Fruit fly (Drosophila melanogaster) whole organism: ENCODE data around the gene CG13045.
A peak's percentile ranks its signal among the peaks of the same experiment; 100 is the strongest.

Experiments
- CG8478 ChIP-seq: fragments of >200 bp; optimal IDR thresholded peaks from 2 replicates; lab custom pipeline; 2018; ENCODE audit warnings: inconsistent platforms
- Dll ChIP-seq: fragments of >200 bp; optimal IDR thresholded peaks from 2 replicates; lab custom pipeline; 2017
- EcR ChIP-seq, 2 experiments: fragments of >200 bp; optimal IDR thresholded peaks; 2 replicates each; lab custom pipeline; 2017; ENCODE audit warnings: missing biosample characterization in 2 of 2, missing genetic modification characterization in 2 of 2, missing genetic modification reagents in 2 of 2
- pan ChIP-seq: fragments of >200 bp; optimal IDR thresholded peaks from 2 replicates; lab custom pipeline; 2017
- psq ChIP-seq: fragments of >200 bp; optimal IDR thresholded peaks from 2 replicates; lab custom pipeline; 2017
- usp ChIP-seq: fragments of >200 bp; optimal IDR thresholded peaks from 2 replicates; lab custom pipeline; 2017; ENCODE audit warnings: missing biosample characterization, missing genetic modification characterization, mixed read lengths

The CG13045 gene

dm6 chr3L:16275391-16276017 is 15.2 kb downstream of the CG13045 start:
- no peak for TF ChIP-seq CG8478
- TF ChIP-seq EcR (GFP tag; optimal IDR thresholded peaks at IDR 0.05; lab: Kevin White, UChicago): peak in 1 of 2 experiments; percentile 71

dm6 chr3L:16272338-16272959 is 18.3 kb downstream of the CG13045 start, which contains the start of gene CG13066:
CG13066 (plus strand) TSS chr3L:16272909.
- no peak for TF ChIP-seq CG8478

dm6 chr3L:16270802-16271332 is 19.9 kb downstream of the CG13045 start, which contains the start of the genes CG34248 and CG13067:
CG34248 (minus strand) TSS chr3L:16270902.
CG13067 (plus strand) TSS chr3L:16271282.
- TF ChIP-seq Dll (lab: Kevin White, UChicago) (no peak), usp (GFP tag; lab: Kevin White, UChicago) (no peak), EcR (GFP tag; optimal IDR thresholded peaks at IDR 0.05; lab: Kevin White, UChicago) (no peak), psq (lab: Kevin White, UChicago) (no peak), CG8478 (no peak), pan (lab: Kevin White, UChicago) (no peak)

- no peak for TF ChIP-seq usp (GFP tag; lab: Kevin White, UChicago)
- no peak for TF ChIP-seq Dll (lab: Kevin White, UChicago)
- TF ChIP-seq CG8478: no peak
- no peak for TF ChIP-seq pan (lab: Kevin White, UChicago)
- TF ChIP-seq psq (lab: Kevin White, UChicago): no peak
- TF ChIP-seq EcR (GFP tag; optimal IDR thresholded peaks at IDR 0.05; lab: Kevin White, UChicago): no peak
Measured at dm6 chr3L:16269092-16269491, 21.7 kb downstream of the CG13045 start, which contains the start of gene CG13068. CG13068 (plus strand) TSS chr3L:16269392.

- TF ChIP-seq psq (lab: Kevin White, UChicago): no peak
- TF ChIP-seq EcR (GFP tag; optimal IDR thresholded peaks at IDR 0.05; lab: Kevin White, UChicago): no peak
- no peak for TF ChIP-seq usp (GFP tag; lab: Kevin White, UChicago)
- TF ChIP-seq Dll (lab: Kevin White, UChicago): no peak
- no peak for TF ChIP-seq CG8478
- no peak for TF ChIP-seq pan (lab: Kevin White, UChicago)
Measured at dm6 chr3L:16268106-16268733, 22.5 kb downstream of the CG13045 start, which contains the start of gene CG4950. CG4950 (minus strand) TSS chr3L:16268156.

- no peak for TF ChIP-seq psq (lab: Kevin White, UChicago)
Measured at dm6 chr3L:16265000-16265399, 25.8 kb downstream of the CG13045 start, which contains the start of the genes CG13051 and CG13069. CG13051 (minus strand) TSS chr3L:16265100. CG13069 (plus strand) TSS chr3L:16265385.

- TF ChIP-seq pan (lab: Kevin White, UChicago) (no peak), EcR (GFP tag; optimal IDR thresholded peaks at IDR 0.05; lab: Kevin White, UChicago) (no peak), usp (GFP tag; lab: Kevin White, UChicago) (no peak), psq (lab: Kevin White, UChicago) (no peak)
Measured at dm6 chr3L:16263043-16263442, 27.7 kb downstream of the CG13045 start, which contains the start of gene CG13070. CG13070 (plus strand) TSS chr3L:16263343.

dm6 chr3L:16262440-16262839 is 28.3 kb downstream of the CG13045 start, which contains the start of gene CG13071:
CG13071 (plus strand) TSS chr3L:16262740.
- TF ChIP-seq psq (lab: Kevin White, UChicago) (no peak), EcR (GFP tag; optimal IDR thresholded peaks at IDR 0.05; lab: Kevin White, UChicago) (no peak), CG8478 (no peak), Dll (lab: Kevin White, UChicago) (no peak), pan (lab: Kevin White, UChicago) (no peak), usp (GFP tag; lab: Kevin White, UChicago) (no peak)

dm6 chr3L:16261505-16261904 is 29.2 kb downstream of the CG13045 start, which contains the start of gene CG34247:
CG34247 (minus strand) TSS chr3L:16261605.
- TF ChIP-seq EcR (GFP tag; optimal IDR thresholded peaks at IDR 0.05; lab: Kevin White, UChicago) (no peak), CG8478 (no peak), psq (lab: Kevin White, UChicago) (no peak), Dll (lab: Kevin White, UChicago) (no peak), pan (lab: Kevin White, UChicago) (no peak), usp (GFP tag; lab: Kevin White, UChicago) (no peak)

- TF ChIP-seq Dll (lab: Kevin White, UChicago) (no peak), CG8478 (no peak), EcR (GFP tag; optimal IDR thresholded peaks at IDR 0.05; lab: Kevin White, UChicago) (no peak), usp (GFP tag; lab: Kevin White, UChicago) (no peak), pan (lab: Kevin White, UChicago) (no peak), psq (lab: Kevin White, UChicago) (no peak)
Measured at dm6 chr3L:16259552-16259951, 31.2 kb downstream of the CG13045 start, which contains the start of gene CG13053. CG13053 (minus strand) TSS chr3L:16259722.

- TF ChIP-seq Dll (lab: Kevin White, UChicago): no peak
- TF ChIP-seq pan (lab: Kevin White, UChicago): no peak
- TF ChIP-seq EcR (GFP tag; optimal IDR thresholded peaks at IDR 0.05; lab: Kevin White, UChicago): no peak
- no peak for TF ChIP-seq CG8478
- no peak for TF ChIP-seq psq (lab: Kevin White, UChicago)
- TF ChIP-seq usp (GFP tag; lab: Kevin White, UChicago): no peak
Measured at dm6 chr3L:16257118-16257627, 33.6 kb downstream of the CG13045 start, which contains the start of gene CG13054. CG13054 (minus strand) TSS chr3L:16257191.
